Worm (Caenorhabditis elegans): ENCODE results near the gene glrx-22.

ce11 chrIV:8244112-8244511, 43.1 kb upstream of the glrx-22 start, which contains the start of gene T09A12.1:
- TF ChIP-seq ama-1 (optimal IDR thresholded peaks at IDR 0.05), result no peak
- no peak for TF ChIP-seq skn-1 (tag; optimal IDR thresholded peaks at IDR 0.05)
- no peak for TF ChIP-seq egl-27 (tag; optimal IDR thresholded peaks at IDR 0.05)
- no peak for TF ChIP-seq nhr-237 (tag; optimal IDR thresholded peaks at IDR 0.05)
- TF ChIP-seq ceh-82 (tag; optimal IDR thresholded peaks at IDR 0.05), result no peak
- TF ChIP-seq snpc-4 (tag; optimal IDR thresholded peaks at IDR 0.05), result no peak
- no peak for TF ChIP-seq tbx-2 (tag; optimal IDR thresholded peaks at IDR 0.05)
- no peak for TF ChIP-seq lin-39 (tag; optimal IDR thresholded peaks at IDR 0.05)
- TF ChIP-seq pqm-1 (tag; optimal IDR thresholded peaks at IDR 0.05), result no peak
